Fruit fly (Drosophila melanogaster): ENCODE measurements around the gene Gr97a.

DNA sequence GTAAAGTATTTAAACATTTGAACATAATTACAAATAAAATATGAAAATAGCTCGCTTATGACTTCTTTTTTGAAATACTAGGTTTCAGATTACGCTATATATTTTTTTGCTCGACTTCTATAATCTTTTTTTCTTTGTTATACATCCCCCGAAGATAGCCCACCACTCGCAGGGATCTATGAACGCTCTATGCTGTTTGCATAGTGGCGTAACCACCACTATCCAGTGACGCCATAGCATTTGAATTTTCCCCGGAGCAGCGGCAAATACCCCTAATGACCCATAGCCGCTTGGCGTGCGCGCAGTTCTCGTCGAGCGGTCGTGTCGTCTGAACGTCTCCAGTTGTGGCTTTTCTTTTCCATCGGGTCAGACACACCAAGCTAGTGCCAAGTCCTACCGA, 12.0 kb upstream of the Gr97a start, which contains the start of the genes CG14253 and CG46313:
- TF ChIP-seq CTCF (optimal IDR thresholded peaks at IDR 0.05) (no peak), CG8478 (optimal IDR thresholded peaks at IDR 0.05) (no peak)

Data from S2 (cell line).